Fruit fly (Drosophila melanogaster) whole organism, adult: ENCODE data around the gene CG42822.

ENCODE experiments used
- CG11617 ChIP-seq: fragments of 200-800 bp; sonication (Bioruptor generic); optimal IDR thresholded peaks from 2 replicates; lab custom pipeline; 2017; ENCODE audit warnings: mild to moderate bottlenecking, missing biosample characterization, missing genetic modification reagents, missing genetic modification characterization
- Hr96 ChIP-seq: fragments of 200-800 bp; sonication (Bioruptor generic); optimal IDR thresholded peaks from 2 replicates; lab custom pipeline; 2016; ENCODE audit warnings: missing biosample characterization, missing genetic modification characterization
- cic ChIP-seq: fragments of 200-800 bp; sonication (Bioruptor generic); optimal IDR thresholded peaks from 2 replicates; lab custom pipeline; 2017; ENCODE audit warnings: missing biosample characterization, mild to moderate bottlenecking, missing genetic modification characterization, moderate library complexity
- cnc ChIP-seq, 2 experiments: fragments of >200 bp; optimal IDR thresholded peaks; 2 replicates each; lab custom pipeline; 2017
- kay ChIP-seq: fragments of 200-800 bp; sonication (Bioruptor generic); peaks from one replicate; lab custom pipeline; 2016; ENCODE audit warnings: missing biosample characterization, missing genetic modification characterization, borderline replicate concordance
- ovo ChIP-seq: fragments of 200-800 bp; sonication (Bioruptor generic); optimal IDR thresholded peaks from 2 replicates; lab custom pipeline; 2016; ENCODE audit warnings: missing biosample characterization, missing genetic modification characterization

DNA sequence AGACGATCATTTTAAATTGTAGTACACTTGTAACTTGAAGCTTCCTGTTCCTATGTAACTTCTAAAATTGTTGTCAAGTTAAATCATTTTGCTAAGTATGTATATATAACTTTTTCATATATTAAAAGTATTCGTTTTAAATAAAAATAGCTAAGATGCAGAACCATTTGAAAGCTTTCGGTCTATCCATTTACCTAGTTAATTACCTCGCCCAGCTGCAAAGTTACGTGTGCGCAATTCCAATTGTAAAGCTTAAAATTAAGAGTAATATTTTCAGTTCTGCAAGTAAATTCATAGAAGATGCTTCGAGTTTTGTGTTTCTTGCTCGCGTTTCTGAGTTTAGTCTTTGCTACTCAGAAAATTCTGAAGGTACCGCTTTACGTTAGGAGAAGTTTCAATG, 4.4 kb upstream of the CG42822 start, which contains the start of gene CG5860:
- TF ChIP-seq ovo (no peak), cic (no peak), CG11617 (GFP tag; lab: Kevin White, UChicago) (no peak), Hr96 (no peak), cnc (optimal IDR thresholded peaks at IDR 0.05; lab: Kevin White, UChicago) (no peak), kay (no peak)
